Worm (Caenorhabditis elegans) whole organism, L4 larva: ENCODE data around the gene F41E6.15.
A peak's percentile ranks its signal among the peaks of the same experiment; 100 is the strongest.

Source experiments
- R02D3.7 ChIP-seq: fragments of 150-350 bp; sonication (generic microtip); optimal IDR thresholded peaks from 3 replicates; lab custom pipeline; 2014; ENCODE audit warnings: missing biosample characterization, missing genetic modification characterization
- T20F7.1 ChIP-seq: fragments of 200-800 bp; sonication (Bioruptor generic); optimal IDR thresholded peaks from 2 replicates; lab custom pipeline; 2018; ENCODE audit warnings: mild to moderate bottlenecking, missing genetic modification characterization, missing compliant biosample characterization
- Y48G9A.11 ChIP-seq: fragments of 200-800 bp; sonication (Bioruptor generic); IDR thresholded peaks from 2 replicates; pipeline ENCODE4 v1.3.6; 2022; ENCODE audit warnings: missing genetic modification reagents, missing genetic modification characterization, missing compliant biosample characterization
- ZK337.2 ChIP-seq: fragments of 200-800 bp; sonication (Bioruptor generic); IDR thresholded peaks from 2 replicates; pipeline ENCODE4 v1.3.6; 2022; ENCODE audit warnings: missing genetic modification reagents, missing genetic modification characterization, missing compliant biosample characterization
- attf-4 ChIP-seq: sonication (generic microtip); optimal IDR thresholded peaks from 3 replicates; lab custom pipeline; 2017; ENCODE audit warnings: missing biosample characterization, missing genetic modification characterization
- ceh-62 ChIP-seq: sonication (generic microtip); optimal IDR thresholded peaks from 2 replicates; lab custom pipeline; 2017; ENCODE audit warnings: missing biosample characterization, missing genetic modification characterization
- egl-27 ChIP-seq: sonication (generic microtip); optimal IDR thresholded peaks from 3 replicates; lab custom pipeline; 2017; ENCODE audit warnings: missing biosample characterization, missing genetic modification reagents, missing genetic modification characterization
- egl-43 ChIP-seq: fragments of 200-800 bp; sonication (Bioruptor generic); IDR thresholded peaks from 2 replicates; pipeline ENCODE4 v1.3.6; 2022; ENCODE audit warnings: missing genetic modification reagents, missing genetic modification characterization, missing compliant biosample characterization
- fos-1 ChIP-seq: fragments of 150-350 bp; optimal IDR thresholded peaks from 2 replicates; lab custom pipeline; 2014; ENCODE audit warnings: missing biosample characterization, missing genetic modification characterization
- hif-1 ChIP-seq, 2 experiments: sonication (generic microtip); optimal IDR thresholded peaks; 2 replicates each; lab custom pipeline; 2016 to 2017; ENCODE audit warnings: missing compliant biosample characterization in 2 of 2, missing genetic modification characterization in 2 of 2, missing genetic modification reagents in 2 of 2, missing genotype in 2 of 2, mild to moderate bottlenecking in 1 of 2
- lir-3 ChIP-seq: sonication (generic microtip); optimal IDR thresholded peaks from 2 replicates; lab custom pipeline; 2016; ENCODE audit warnings: mild to moderate bottlenecking, missing genetic modification characterization, missing compliant biosample characterization
- nhr-11 ChIP-seq: fragments of 150-350 bp; optimal IDR thresholded peaks from 2 replicates; lab custom pipeline; 2014; ENCODE audit warnings: missing biosample characterization, missing genetic modification characterization
- nhr-28 ChIP-seq: fragments of 150-350 bp; optimal IDR thresholded peaks from 2 replicates; lab custom pipeline; 2014; ENCODE audit warnings: missing biosample characterization, missing genetic modification characterization
- sdz-12 ChIP-seq: fragments of 200-800 bp; sonication (Bioruptor generic); optimal IDR thresholded peaks from 2 replicates; lab custom pipeline; 2018; ENCODE audit warnings: mild to moderate bottlenecking, missing genetic modification characterization, missing compliant biosample characterization
- set-16 ChIP-seq: fragments of 200-800 bp; sonication (Bioruptor generic); IDR thresholded peaks from 2 replicates; pipeline ENCODE4 v1.3.6; 2022; ENCODE audit warnings: missing genetic modification reagents, missing genetic modification characterization, missing compliant biosample characterization
- spr-3 ChIP-seq: fragments of 200-800 bp; sonication (Bioruptor generic); optimal IDR thresholded peaks from 2 replicates; lab custom pipeline; 2018; ENCODE audit warnings: mild to moderate bottlenecking, missing genetic modification characterization, missing compliant biosample characterization
- unc-130 ChIP-seq: sonication (generic microtip); optimal IDR thresholded peaks from 2 replicates; lab custom pipeline; 2016; ENCODE audit warnings: missing genetic modification reagents, missing genetic modification characterization, missing compliant biosample characterization
- unc-39 ChIP-seq: sonication (generic microtip); optimal IDR thresholded peaks from 2 replicates; lab custom pipeline; 2017; ENCODE audit warnings: missing biosample characterization, missing genetic modification characterization
- vab-7 ChIP-seq: fragments of 200-800 bp; sonication (Bioruptor generic); IDR thresholded peaks from 2 replicates; pipeline ENCODE4 v1.3.6; 2022; ENCODE audit warnings: missing genetic modification reagents, missing genetic modification characterization, missing compliant biosample characterization
- zip-11 ChIP-seq: fragments of 200-800 bp; sonication (Bioruptor generic); IDR thresholded peaks from 2 replicates; pipeline ENCODE4 v1.3.6; 2022; ENCODE audit warnings: missing genetic modification characterization, missing compliant biosample characterization
- ztf-7 ChIP-seq: fragments of 150-350 bp; optimal IDR thresholded peaks from 2 replicates; lab custom pipeline; 2014; ENCODE audit warnings: missing biosample characterization, missing genetic modification characterization

Gene F41E6.15

DNA sequence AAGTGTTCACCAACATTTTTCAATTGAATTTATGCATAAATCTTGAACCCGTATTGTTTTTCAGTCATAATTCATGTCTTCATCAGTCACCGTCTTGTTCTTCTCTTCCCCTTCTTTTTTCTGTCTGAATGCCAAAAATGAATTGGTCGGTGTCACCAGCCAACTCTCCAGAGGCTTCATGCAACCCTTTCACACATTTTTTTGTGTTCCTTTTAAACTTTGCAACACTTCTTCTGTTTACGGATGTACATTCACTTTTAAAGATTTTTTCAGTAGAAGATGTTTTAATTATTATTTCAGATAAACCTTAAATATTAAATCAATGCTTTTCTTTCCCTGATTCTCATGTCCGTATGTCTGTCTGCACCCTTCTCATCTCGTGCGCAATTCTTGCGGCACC is 41.6 kb downstream of the F41E6.15 start, which contains the start of gene acr-16:
Gene acr-16 (plus strand): TSS at position 301 of the 400 bp plus-strand sequence.
- TF ChIP-seq fos-1 (tag; lab: Kevin White, UChicago) (no peak), sdz-12 (GFP tag; lab: Kevin White, UChicago) (no peak), spr-3 (GFP tag; lab: Kevin White, UChicago) (no peak), ceh-62 (no peak), vab-7 (no peak), R02D3.7 (no peak), unc-39 (tag; lab: Kevin White, UChicago) (no peak)
- TF ChIP-seq, all 104 proteins: peak for 0

DNA sequence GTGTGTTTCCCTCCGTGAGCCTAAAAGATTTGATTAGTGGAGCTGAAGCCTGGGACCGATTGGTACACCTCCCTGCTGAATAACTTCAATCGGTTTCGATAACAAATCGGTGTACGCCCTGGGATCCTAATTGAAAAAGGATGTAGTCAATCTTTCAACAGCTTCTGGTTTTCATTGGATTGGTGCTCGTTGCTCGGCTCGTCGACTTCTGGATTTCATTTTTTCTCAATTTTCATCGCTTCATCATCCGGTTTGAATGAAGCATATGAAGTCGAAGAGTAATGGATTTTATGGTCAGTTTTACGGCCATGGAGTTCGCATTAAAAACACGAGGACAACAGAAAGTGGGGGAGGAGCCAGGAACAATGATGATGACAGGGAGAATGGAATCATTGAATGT is 46.6 kb downstream of the F41E6.15 start:
- no peak for TF ChIP-seq ztf-7 (tag; lab: Kevin White, UChicago)
- TF ChIP-seq attf-4 (tag; lab: Kevin White, UChicago): no peak
- TF ChIP-seq egl-43 (GFP tag; lab: Robert Waterston, UW): no peak
- TF ChIP-seq hif-1 (tag; optimal IDR thresholded peaks at IDR 0.05; lab: Kevin White, UChicago): no peak
- no peak for TF ChIP-seq ZK337.2
- no peak for TF ChIP-seq R02D3.7
- TF ChIP-seq lir-3 (tag; lab: Kevin White, UChicago): no peak
- no peak for TF ChIP-seq set-16
- no peak for TF ChIP-seq nhr-11
- TF ChIP-seq zip-11 (GFP tag; lab: Robert Waterston, UW): no peak
- TF ChIP-seq T20F7.1: no peak
- no peak for TF ChIP-seq Y48G9A.11 (GFP tag; lab: Robert Waterston, UW)
- no peak for TF ChIP-seq egl-27 (tag; lab: Kevin White, UChicago)
- no peak for TF ChIP-seq nhr-28 (tag; lab: Kevin White, UChicago)

DNA sequence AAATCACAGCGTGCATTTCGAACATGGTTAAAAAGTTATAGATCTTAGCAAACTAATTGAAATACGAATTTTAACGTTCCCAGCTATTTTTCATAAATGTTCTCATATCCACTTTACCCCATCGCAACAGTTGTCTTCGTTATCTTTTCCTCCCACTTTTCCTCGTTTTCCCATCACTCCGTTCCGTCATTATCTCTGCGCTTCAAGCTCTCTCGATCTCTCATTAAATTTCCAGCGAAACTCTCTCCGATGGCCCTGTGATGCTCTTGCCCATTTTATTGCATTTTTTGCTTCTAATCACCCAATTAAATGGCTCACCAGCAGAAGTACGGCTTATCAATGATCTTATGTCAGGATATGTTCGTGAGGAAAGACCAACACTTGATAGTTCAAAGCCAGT is 50.1 kb downstream of the F41E6.15 start, which contains the start of gene acr-15:
Gene acr-15 (plus strand): TSS at position 236 of the 400 bp plus-strand sequence.
- no peak for TF ChIP-seq unc-130
- no peak for TF ChIP-seq nhr-28 (tag; lab: Kevin White, UChicago)
- peak; percentile 14 for TF ChIP-seq nhr-11
- TF ChIP-seq egl-43 (GFP tag; lab: Robert Waterston, UW): no peak
